Fruit fly (Drosophila melanogaster): Measurements from ENCODE around the gene ssx.

ssx gene

DNA sequence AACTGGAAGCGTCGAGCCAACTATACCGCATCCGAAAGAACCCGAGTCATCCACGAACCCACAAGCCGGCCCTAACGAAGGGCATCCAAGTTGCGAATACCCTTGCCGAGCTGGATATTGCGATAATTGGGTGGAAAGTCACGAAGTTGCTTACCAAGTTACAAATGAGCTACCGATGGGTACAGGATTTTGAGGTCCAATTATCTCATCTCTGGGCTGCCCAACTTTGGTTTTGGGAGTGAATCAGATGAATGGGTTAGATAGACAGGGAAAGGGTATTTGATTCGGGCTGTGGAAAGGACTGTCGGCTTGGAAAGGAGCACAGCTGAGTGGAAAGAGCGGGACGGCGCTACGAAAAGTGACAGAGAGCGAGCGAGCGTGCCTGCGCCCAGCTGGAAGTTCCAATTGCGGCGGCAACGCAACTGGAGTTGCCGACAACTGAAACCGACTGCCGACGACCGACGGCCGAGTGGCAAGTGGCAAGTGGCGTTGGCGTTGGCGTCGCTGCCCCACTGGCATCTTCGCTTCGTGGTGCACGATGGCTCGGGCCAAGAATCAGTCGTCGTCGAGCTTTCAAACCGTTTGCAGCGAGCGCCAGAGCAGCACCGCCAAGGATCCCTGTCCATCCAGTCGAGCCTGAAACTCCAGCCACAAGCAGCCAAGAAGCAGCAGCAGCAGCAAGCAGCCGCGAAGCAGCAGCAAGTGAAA is 41.0 kb downstream of the ssx start:
- TF ChIP-seq CG15011 (GFP tag; optimal IDR thresholded peaks at IDR 0.05) = no peak
- TF ChIP-seq sna (GFP tag; IDR thresholded peaks at IDR 0.05; ENCODE audit: partially characterized antibody) = no peak
- TF ChIP-seq CG16779 (GFP tag; IDR thresholded peaks at IDR 0.05) = peak; percentile 70; the same call in 1 of the 2 replicates
- TF ChIP-seq gt (GFP tag; IDR thresholded peaks at IDR 0.05) = no peak
- no peak for TF ChIP-seq jing (GFP tag; optimal IDR thresholded peaks at IDR 0.05)
- peak; percentile 63 for TF ChIP-seq CG13894 (tag; optimal IDR thresholded peaks at IDR 0.05)
- TF ChIP-seq cas (GFP tag; IDR thresholded peaks at IDR 0.05) = no peak
- no peak for TF ChIP-seq CG8290 (GFP tag; optimal IDR thresholded peaks at IDR 0.05)
- TF ChIP-seq CG8290 (tag; optimal IDR thresholded peaks at IDR 0.05) = peak in 1 of 2 experiments; percentile 56
- no peak; the same call in 1 of the 2 replicates for TF ChIP-seq onecut (GFP tag; IDR thresholded peaks at IDR 0.05)
- no peak for TF ChIP-seq chm (GFP tag; IDR thresholded peaks at IDR 0.05)
- peak; percentile 71 for TF ChIP-seq Adf1 (GFP tag; IDR thresholded peaks at IDR 0.05)
- no peak for TF ChIP-seq Sin3A (optimal IDR thresholded peaks at IDR 0.05)
- TF ChIP-seq CG7372 (GFP tag; IDR thresholded peaks at IDR 0.05) = no peak
- no peak for TF ChIP-seq schlank (tag; optimal IDR thresholded peaks at IDR 0.05)
- no peak for TF ChIP-seq Opbp (GFP tag; IDR thresholded peaks at IDR 0.05; ENCODE audit: partially characterized antibody)
- TF ChIP-seq Ets65A (GFP tag) = peak; percentile 24
- TF ChIP-seq nerfin-1 (tag; optimal IDR thresholded peaks at IDR 0.05) = no peak
- peak; percentile 15 for TF ChIP-seq nom (GFP tag; optimal IDR thresholded peaks at IDR 0.05)
- no peak for TF ChIP-seq crol (GFP tag; IDR thresholded peaks at IDR 0.05)
- TF ChIP-seq CG9215 (GFP tag; IDR thresholded peaks at IDR 0.05) = no peak
- TF ChIP-seq caup (GFP tag; optimal IDR thresholded peaks at IDR 0.05; ENCODE audit: severe bottlenecking) = no peak
- TF ChIP-seq CG6765 (GFP tag; optimal IDR thresholded peaks at IDR 0.05) = no peak
- TF ChIP-seq CG4282 (GFP tag; optimal IDR thresholded peaks at IDR 0.05) = no peak
- no peak for TF ChIP-seq cwo (GFP tag; optimal IDR thresholded peaks at IDR 0.05)
- no peak for TF ChIP-seq Dek (tag; optimal IDR thresholded peaks at IDR 0.05)
- TF ChIP-seq dan (GFP tag; IDR thresholded peaks at IDR 0.05) = no peak
- TF ChIP-seq Drgx (GFP tag; IDR thresholded peaks at IDR 0.05) = 0 out of 2 replicates have a peak, but pooled peaks have one; percentile 5
- peak in 1 of 2 experiments; percentile 28 for TF ChIP-seq crp (GFP tag; optimal IDR thresholded peaks at IDR 0.05)
- no peak for TF ChIP-seq CG1647 (GFP tag; optimal IDR thresholded peaks at IDR 0.05)
- no peak for TF ChIP-seq CG43689 (GFP tag; IDR thresholded peaks at IDR 0.05)
- TF ChIP-seq CG2678 (tag; optimal IDR thresholded peaks at IDR 0.05) = peak; percentile 15
- peak; percentile 23 for TF ChIP-seq sens (GFP tag)
- no peak for TF ChIP-seq CG11723 (GFP tag; optimal IDR thresholded peaks at IDR 0.05)
- TF ChIP-seq CG1792 (GFP tag; optimal IDR thresholded peaks at IDR 0.05) = no peak
- no peak for TF ChIP-seq Jarid2 (GFP tag; optimal IDR thresholded peaks at IDR 0.05)
- no peak for TF ChIP-seq gsb (GFP tag; IDR thresholded peaks at IDR 0.05)
- no peak for TF ChIP-seq kah (GFP tag; optimal IDR thresholded peaks at IDR 0.05)
- no peak for TF ChIP-seq CG12942 (GFP tag; optimal IDR thresholded peaks at IDR 0.05)
- TF ChIP-seq scrt (GFP tag; optimal IDR thresholded peaks at IDR 0.05) = peak; percentile 34
- TF ChIP-seq CG18599 (GFP tag; optimal IDR thresholded peaks at IDR 0.05) = peak; percentile 53
- TF ChIP-seq ewg (GFP tag; optimal IDR thresholded peaks at IDR 0.05) = peak; percentile 26
- no peak for TF ChIP-seq Hey (tag; optimal IDR thresholded peaks at IDR 0.05)
- TF ChIP-seq CG2889 (GFP tag; IDR thresholded peaks at IDR 0.05) = no peak
- peak; percentile 90 for TF ChIP-seq D19A (tag; optimal IDR thresholded peaks at IDR 0.05)
- peak; percentile 28 for TF ChIP-seq CG10543 (GFP tag; optimal IDR thresholded peaks at IDR 0.05)
- TF ChIP-seq CG2199 (GFP tag; IDR thresholded peaks at IDR 0.05) = no peak
- TF ChIP-seq Chrac-16 (GFP tag; optimal IDR thresholded peaks at IDR 0.05) = no peak
- TF ChIP-seq CG6272 (GFP tag; IDR thresholded peaks at IDR 0.05) = no peak
- TF ChIP-seq HLH4C (GFP tag; IDR thresholded peaks at IDR 0.05; ENCODE audit: partially characterized antibody) = no peak

Measured in whole organism, embryonic.